Fruit fly (Drosophila melanogaster): Measurements from ENCODE around the gene Fum3.
A peak's percentile ranks its signal among the peaks of the same experiment; 100 is the strongest.

The Fum3 gene

dm6 chr3L:11466985-11467384, 1.3 kb upstream of the Fum3 start (continued):
- TF ChIP-seq CG13775 (GFP tag; optimal IDR thresholded peaks at IDR 0.05) (peak; percentile 34), Myb (GFP tag; optimal IDR thresholded peaks at IDR 0.05) (no peak)

- TF ChIP-seq inv (GFP tag; IDR thresholded peaks at IDR 0.05; ENCODE audit: partially characterized antibody) (no peak), ac (GFP tag; optimal IDR thresholded peaks at IDR 0.05) (no peak), Opbp (GFP tag; IDR thresholded peaks at IDR 0.05; ENCODE audit: partially characterized antibody) (no peak), CG7786 (GFP tag; optimal IDR thresholded peaks at IDR 0.05) (no peak), CG1832 (GFP tag; optimal IDR thresholded peaks at IDR 0.05) (no peak), h (optimal IDR thresholded peaks at IDR 0.05) (no peak), CG2202 (tag; optimal IDR thresholded peaks at IDR 0.05) (no peak), YL-1 (GFP tag; optimal IDR thresholded peaks at IDR 0.05) (no peak), grau (tag; optimal IDR thresholded peaks at IDR 0.05) (no peak), Doc3 (GFP tag; IDR thresholded peaks at IDR 0.05; ENCODE audit: partially characterized antibody) (no peak)
Measured at dm6 chr3L:11458370-11458769, 7.3 kb downstream of the Fum3 start, which contains the start of the genes CG12289 and CG7551. Gene CG12289 (minus strand): TSS chr3L:11458470. Gene CG7551 (plus strand): TSS chr3L:11458490.

- TF ChIP-seq sima (GFP tag; optimal IDR thresholded peaks at IDR 0.05) (no peak), fru (optimal IDR thresholded peaks at IDR 0.05) (no peak), CG13894 (tag; optimal IDR thresholded peaks at IDR 0.05) (no peak), dm (GFP tag; optimal IDR thresholded peaks at IDR 0.05) (no peak), sob (GFP tag; IDR thresholded peaks at IDR 0.05) (no peak), Med (GFP tag) (peak; percentile 57), oc (tag; optimal IDR thresholded peaks at IDR 0.05) (no peak), dmrt99B (tag; optimal IDR thresholded peaks at IDR 0.05) (no peak), mld (GFP tag; IDR thresholded peaks at IDR 0.05; ENCODE audit: partially characterized antibody) (no peak), ftz-f1 (GFP tag; optimal IDR thresholded peaks at IDR 0.05) (no peak), HLH3B (GFP tag; IDR thresholded peaks at IDR 0.05) (no peak), Gsc (GFP tag; IDR thresholded peaks at IDR 0.05) (no peak), CG13287 (GFP tag; IDR thresholded peaks at IDR 0.05; ENCODE audit: partially characterized antibody) (no peak), Deaf1 (tag; optimal IDR thresholded peaks at IDR 0.05) (no peak), ab (GFP tag; optimal IDR thresholded peaks at IDR 0.05) (no peak), CG4424 (GFP tag; optimal IDR thresholded peaks at IDR 0.05) (no peak), unpg (GFP tag; optimal IDR thresholded peaks at IDR 0.05) (no peak), CG6272 (GFP tag; IDR thresholded peaks at IDR 0.05) (0 out of 2 replicates have a peak, but pooled peaks have one; percentile 16), wek (GFP tag; optimal IDR thresholded peaks at IDR 0.05) (peak; percentile 17), CG15696 (tag; optimal IDR thresholded peaks at IDR 0.05) (no peak), Adf1 (GFP tag; IDR thresholded peaks at IDR 0.05) (no peak), CG6791 (GFP tag; IDR thresholded peaks at IDR 0.05; ENCODE audit: partially characterized antibody) (no peak), az2 (GFP tag; optimal IDR thresholded peaks at IDR 0.05) (no peak), ap (GFP tag; IDR thresholded peaks at IDR 0.05) (no peak), peb (GFP tag; IDR thresholded peaks at IDR 0.05) (no peak), chm (GFP tag; IDR thresholded peaks at IDR 0.05) (no peak), slou (GFP tag; optimal IDR thresholded peaks at IDR 0.05) (no peak), Doc2 (GFP tag; IDR thresholded peaks at IDR 0.05) (no peak), CG18262 (tag; optimal IDR thresholded peaks at IDR 0.05) (no peak), BEAF-32 (GFP tag; optimal IDR thresholded peaks at IDR 0.05) (no peak), CG12155 (GFP tag; optimal IDR thresholded peaks at IDR 0.05) (no peak), CG17359 (tag; optimal IDR thresholded peaks at IDR 0.05) (no peak), chinmo (GFP tag; IDR thresholded peaks at IDR 0.05; ENCODE audit: partially characterized antibody) (no peak), Rfx (GFP tag; IDR thresholded peaks at IDR 0.05) (no peak), knrl (GFP tag; IDR thresholded peaks at IDR 0.05; ENCODE audit: partially characterized antibody) (no peak), CG3847 (GFP tag; IDR thresholded peaks at IDR 0.05) (no peak), luna (GFP tag; optimal IDR thresholded peaks at IDR 0.05) (no peak)
Measured at dm6 chr3L:11454461-11454860, 11.2 kb downstream of the Fum3 start.

Data from whole organism, embryonic.